Worm (Caenorhabditis elegans): ENCODE results near the gene F46H5.3.

F46H5.3 gene

ce11 chrX:7199831-7200414, 38.5 kb downstream of the F46H5.3 start, which contains the start of gene C55B6.1:
Gene C55B6.1 (plus strand): TSS chrX:7200364.
- TF ChIP-seq Y55F3AM.14 (GFP tag; optimal IDR thresholded peaks at IDR 0.05) (no peak), mbf-1 (tag; optimal IDR thresholded peaks at IDR 0.05) (no peak), mdl-1 (tag; optimal IDR thresholded peaks at IDR 0.05) (no peak), skn-1 (tag; optimal IDR thresholded peaks at IDR 0.05) (no peak), nhr-77 (tag; optimal IDR thresholded peaks at IDR 0.05) (no peak), nhr-10 (tag; optimal IDR thresholded peaks at IDR 0.05) (no peak), unc-55 (GFP tag; optimal IDR thresholded peaks at IDR 0.05) (no peak), egl-27 (tag; optimal IDR thresholded peaks at IDR 0.05) (no peak), lin-39 (tag; optimal IDR thresholded peaks at IDR 0.05) (no peak), nhr-11 (tag; optimal IDR thresholded peaks at IDR 0.05) (no peak), nhr-129 (tag; optimal IDR thresholded peaks at IDR 0.05) (no peak), sem-4 (tag; optimal IDR thresholded peaks at IDR 0.05) (no peak), aly-2 (tag; optimal IDR thresholded peaks at IDR 0.05) (no peak), snpc-4 (tag; optimal IDR thresholded peaks at IDR 0.05) (no peak), peb-1 (tag; optimal IDR thresholded peaks at IDR 0.05) (no peak)

ce11 chrX:7193894-7194614, 44.4 kb downstream of the F46H5.3 start, which contains the start of gene dnj-7:
Gene dnj-7 (plus strand): TSS chrX:7194564.
- TF ChIP-seq crh-2 (tag; optimal IDR thresholded peaks at IDR 0.05) (peak; percentile 72), fos-1 (tag; optimal IDR thresholded peaks at IDR 0.05) (peak; percentile 34), sma-3 (GFP tag; optimal IDR thresholded peaks at IDR 0.05) (peak; percentile 48), C34F6.9 (tag; optimal IDR thresholded peaks at IDR 0.05) (peak; percentile 58), nhr-77 (tag; optimal IDR thresholded peaks at IDR 0.05) (no peak), egl-27 (tag; optimal IDR thresholded peaks at IDR 0.05) (peak; percentile 6), lsy-2 (tag; optimal IDR thresholded peaks at IDR 0.05) (peak in 1 of 2 experiments; percentile 4), peb-1 (tag; optimal IDR thresholded peaks at IDR 0.05) (no peak), sem-4 (tag; optimal IDR thresholded peaks at IDR 0.05) (peak; percentile 63), gmeb-1 (tag; optimal IDR thresholded peaks at IDR 0.05) (no peak), nhr-21 (tag; optimal IDR thresholded peaks at IDR 0.05) (peak; percentile 44), zag-1 (tag; optimal IDR thresholded peaks at IDR 0.05) (no peak), nhr-25 (tag; optimal IDR thresholded peaks at IDR 0.05) (peak; percentile 39), unc-55 (GFP tag; optimal IDR thresholded peaks at IDR 0.05) (peak; percentile 63), lin-39 (tag; optimal IDR thresholded peaks at IDR 0.05) (no peak), lin-13 (GFP tag; optimal IDR thresholded peaks at IDR 0.05) (peak; percentile 16)

- TF ChIP-seq sma-9 (GFP tag; optimal IDR thresholded peaks at IDR 0.05) (no peak), sma-9 (tag; optimal IDR thresholded peaks at IDR 0.05) (no peak), lin-11 (tag; optimal IDR thresholded peaks at IDR 0.05) (no peak), ZK546.5 (tag; optimal IDR thresholded peaks at IDR 0.05) (no peak), aly-2 (tag; optimal IDR thresholded peaks at IDR 0.05) (no peak), blmp-1 (tag; optimal IDR thresholded peaks at IDR 0.05; ENCODE audit: insufficient read depth) (no peak), ztf-1 (GFP tag; conservative IDR thresholded peaks at IDR 0.05) (no peak), lin-13 (GFP tag; optimal IDR thresholded peaks at IDR 0.05) (no peak), crh-2 (tag; optimal IDR thresholded peaks at IDR 0.05) (no peak)
Observed at ce11 chrX:7191882-7192281, 46.6 kb downstream of the F46H5.3 start, which contains the start of gene C55B6.7. Gene C55B6.7 (minus strand): TSS chrX:7191982.

ce11 chrX:7187602-7188001, 50.9 kb downstream of the F46H5.3 start, which contains the start of gene C55B6.4:
Gene C55B6.4 (minus strand): TSS chrX:7187702.
- TF ChIP-seq Y55F3AM.14 (GFP tag; optimal IDR thresholded peaks at IDR 0.05) (no peak), fos-1 (tag; optimal IDR thresholded peaks at IDR 0.05) (no peak), mdl-1 (tag; optimal IDR thresholded peaks at IDR 0.05) (no peak), ceh-16 (tag; optimal IDR thresholded peaks at IDR 0.05) (no peak), nhr-23 (tag; optimal IDR thresholded peaks at IDR 0.05) (no peak), nhr-129 (tag; optimal IDR thresholded peaks at IDR 0.05) (no peak), ama-1 (optimal IDR thresholded peaks at IDR 0.05) (no peak), nhr-6 (tag; optimal IDR thresholded peaks at IDR 0.05) (no peak), nhr-10 (tag; optimal IDR thresholded peaks at IDR 0.05) (no peak), snpc-4 (tag; optimal IDR thresholded peaks at IDR 0.05) (no peak), gmeb-1 (tag; optimal IDR thresholded peaks at IDR 0.05) (no peak), nhr-237 (tag; optimal IDR thresholded peaks at IDR 0.05) (no peak), lin-39 (tag; optimal IDR thresholded peaks at IDR 0.05) (no peak), lin-13 (GFP tag; optimal IDR thresholded peaks at IDR 0.05) (no peak), ztf-1 (GFP tag; conservative IDR thresholded peaks at IDR 0.05) (no peak), aly-2 (tag; optimal IDR thresholded peaks at IDR 0.05) (no peak)

All from whole organism, L2 larva.